Fruit fly (Drosophila melanogaster) whole organism: ENCODE data around the gene CG12017.

Experiments used
- EcR ChIP-seq, 2 experiments: fragments of >200 bp; optimal IDR thresholded peaks; 2 replicates each; lab custom pipeline; 2017; ENCODE audit warnings: missing biosample characterization in 2 of 2, missing genetic modification characterization in 2 of 2, missing genetic modification reagents in 2 of 2
- psq ChIP-seq: fragments of >200 bp; optimal IDR thresholded peaks from 2 replicates; lab custom pipeline; 2017
- usp ChIP-seq: fragments of >200 bp; optimal IDR thresholded peaks from 2 replicates; lab custom pipeline; 2017; ENCODE audit warnings: missing biosample characterization, missing genetic modification characterization, mixed read lengths

DNA sequence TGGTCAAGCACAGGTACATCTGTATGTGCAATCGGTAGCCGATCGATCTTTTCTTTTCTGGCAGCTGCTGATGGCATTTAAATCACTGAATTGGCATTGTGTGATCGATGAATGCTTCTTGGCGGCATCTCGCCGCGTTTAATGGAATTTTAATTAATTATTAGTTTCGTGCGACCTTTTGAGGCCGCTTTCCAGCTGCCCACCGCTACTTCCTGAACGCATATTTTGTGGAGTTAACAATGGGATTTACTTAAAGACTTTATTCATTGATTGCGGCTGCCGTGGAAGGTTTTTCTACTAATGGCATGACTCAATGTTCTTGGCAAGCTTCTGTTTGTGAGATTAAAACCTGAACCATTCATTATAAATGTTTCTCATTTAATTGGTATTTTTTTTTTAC is 18.4 kb upstream of the CG12017 start:
- no peak for TF ChIP-seq usp
- no peak for TF ChIP-seq psq (lab: Kevin White, UChicago)
- no peak for TF ChIP-seq EcR (GFP tag; optimal IDR thresholded peaks at IDR 0.05; lab: Kevin White, UChicago)
